Worm (Caenorhabditis elegans) whole organism, L3 larva: ENCODE results near the gene C53C11.1.

ENCODE experiments used
- daf-12 ChIP-seq: fragments of 150-350 bp; optimal IDR thresholded peaks from 2 replicates; lab custom pipeline; 2014; ENCODE audit warnings: missing biosample characterization, missing genetic modification reagents, missing genetic modification characterization
- elt-3 ChIP-seq, 3 experiments: fragments of 150-350 bp in 1 of 3; sonication (generic microtip) in 2 of 3; optimal IDR thresholded peaks; 2 replicates in 2 of 3; 4 replicates in 1 of 3; lab custom pipeline; 2014 to 2017; ENCODE audit warnings: missing biosample characterization in 3 of 3, missing genetic modification characterization in 3 of 3
- fkh-10 ChIP-seq: sonication (generic microtip); optimal IDR thresholded peaks from 2 replicates; lab custom pipeline; 2017; ENCODE audit warnings: missing biosample characterization, missing genetic modification reagents, missing genetic modification characterization
- lin-15B ChIP-seq: fragments of 150-350 bp; optimal IDR thresholded peaks from 2 replicates; lab custom pipeline; 2014; ENCODE audit warnings: missing biosample characterization, missing genetic modification characterization
- lin-39 ChIP-seq: fragments of 150-350 bp; optimal IDR thresholded peaks from 2 replicates; lab custom pipeline; 2018; ENCODE audit warnings: missing biosample characterization, missing genetic modification reagents, missing genetic modification characterization
- mml-1 ChIP-seq: fragments of 150-350 bp; sonication (generic microtip); optimal IDR thresholded peaks from 3 replicates; lab custom pipeline; 2014; ENCODE audit warnings: missing biosample characterization, missing genetic modification characterization
- nfya-1 ChIP-seq: sonication (generic microtip); optimal IDR thresholded peaks from 2 replicates; lab custom pipeline; 2017; ENCODE audit warnings: missing genetic modification characterization, mild to moderate bottlenecking, missing compliant biosample characterization, antibody characterized with exemption, moderate library complexity; ENCODE audit not compliant: insufficient read depth
- nhr-28 ChIP-seq: fragments of 150-350 bp; optimal IDR thresholded peaks from 2 replicates; lab custom pipeline; 2014; ENCODE audit warnings: missing biosample characterization, missing genetic modification characterization
- nhr-76 ChIP-seq: fragments of 150-350 bp; sonication (generic microtip); optimal IDR thresholded peaks from 5 replicates; lab custom pipeline; 2014; ENCODE audit warnings: missing biosample characterization, missing genetic modification characterization
- pqm-1 ChIP-seq: fragments of 150-350 bp; optimal IDR thresholded peaks from 2 replicates; lab custom pipeline; 2017; ENCODE audit warnings: missing biosample characterization, missing genetic modification characterization, inconsistent platforms
- unc-39 ChIP-seq: sonication (generic microtip); optimal IDR thresholded peaks from 4 replicates; lab custom pipeline; 2017; ENCODE audit warnings: missing biosample characterization, missing genetic modification characterization
- ztf-11 ChIP-seq: fragments of 150-350 bp; optimal IDR thresholded peaks from 2 replicates; lab custom pipeline; 2014; ENCODE audit warnings: missing biosample characterization, missing genetic modification characterization

ce11 chrX:17379675-17380074, 39.1 kb downstream of the C53C11.1 start, which contains the start of gene F10D7.10:
- TF ChIP-seq ztf-11 (tag; lab: Kevin White, UChicago) (no peak), lin-39 (tag; lab: Kevin White, UChicago) (no peak), elt-3 (tag; optimal IDR thresholded peaks at IDR 0.05; lab: Kevin White, UChicago) (no peak), fkh-10 (GFP tag; lab: Kevin White, UChicago) (no peak), nhr-28 (tag; lab: Kevin White, UChicago) (no peak), unc-39 (tag; lab: Kevin White, UChicago) (no peak), mml-1 (no peak), nhr-76 (tag; lab: Kevin White, UChicago) (no peak), lin-15B (tag; lab: Kevin White, UChicago) (no peak), nfya-1 (tag; lab: Kevin White, UChicago) (no peak), daf-12 (tag; lab: Kevin White, UChicago) (no peak), pqm-1 (tag; lab: Kevin White, UChicago) (no peak)
